Worm (Caenorhabditis elegans): ENCODE results near the gene Y66D12A.19.

ce11 chrIII:11534624-11535079 lies 25.8 kb downstream of the Y66D12A.19 start, which contains the start of gene nrps-1:
- TF ChIP-seq ztf-4 (tag; optimal IDR thresholded peaks at IDR 0.05) (no peak), snpc-4 (tag; optimal IDR thresholded peaks at IDR 0.05) (no peak), ztf-11 (tag; optimal IDR thresholded peaks at IDR 0.05) (no peak), nhr-11 (tag; optimal IDR thresholded peaks at IDR 0.05) (no peak), skn-1 (tag; optimal IDR thresholded peaks at IDR 0.05) (no peak), nhr-237 (tag; optimal IDR thresholded peaks at IDR 0.05) (no peak), lsy-2 (tag; optimal IDR thresholded peaks at IDR 0.05) (no peak), peb-1 (tag; optimal IDR thresholded peaks at IDR 0.05) (no peak), nhr-21 (tag; optimal IDR thresholded peaks at IDR 0.05) (no peak), elt-1 (tag; optimal IDR thresholded peaks at IDR 0.05) (no peak)

Data from whole organism, L2 larva.